Worm (Caenorhabditis elegans): Measurements from ENCODE around the gene cdc-48.2.

cdc-48.2 gene

DNA sequence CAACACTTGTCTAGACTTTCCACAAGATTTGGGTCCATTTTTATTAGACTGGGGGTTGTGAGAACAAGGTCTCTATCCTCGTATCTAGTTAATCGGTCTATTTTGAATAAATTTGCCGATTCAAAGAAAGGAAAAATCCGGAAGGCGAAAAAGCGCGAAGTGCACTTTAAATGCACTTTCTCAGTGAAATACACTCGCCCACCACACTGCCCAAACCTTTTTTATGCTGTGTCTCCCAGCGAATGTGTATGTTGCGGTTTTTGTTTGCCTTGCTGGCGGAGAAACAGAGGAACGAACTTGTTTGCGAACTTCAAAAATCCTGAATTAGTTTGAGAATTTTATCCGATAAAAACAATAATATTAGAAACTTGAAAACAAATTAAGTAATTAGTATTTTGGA lies 7.5 kb upstream of the cdc-48.2 start:
- TF ChIP-seq F13C5.2 (tag; optimal IDR thresholded peaks at IDR 0.05): no peak
- no peak for TF ChIP-seq hmg-4 (GFP tag; optimal IDR thresholded peaks at IDR 0.05)
- no peak for TF ChIP-seq ama-1 (optimal IDR thresholded peaks at IDR 0.05)
- TF ChIP-seq pes-1 (GFP tag; IDR thresholded peaks at IDR 0.05): no peak
- TF ChIP-seq hmbx-1 (tag; optimal IDR thresholded peaks at IDR 0.05): no peak
- TF ChIP-seq flt-1 (GFP tag; IDR thresholded peaks at IDR 0.05): no peak
- no peak for TF ChIP-seq sea-1 (GFP tag; conservative IDR thresholded peaks at IDR 0.05)
- no peak for TF ChIP-seq tra-4 (tag; optimal IDR thresholded peaks at IDR 0.05)
- TF ChIP-seq ceh-13 (GFP tag; optimal IDR thresholded peaks at IDR 0.05): no peak
- no peak for TF ChIP-seq ceh-36 (tag; optimal IDR thresholded peaks at IDR 0.05)
- TF ChIP-seq tbx-11 (GFP tag; IDR thresholded peaks at IDR 0.05): no peak
- no peak for TF ChIP-seq tbx-37 (GFP tag; conservative IDR thresholded peaks at IDR 0.05)
- no peak for TF ChIP-seq aly-1 (tag; optimal IDR thresholded peaks at IDR 0.05)
- no peak for TF ChIP-seq ets-7 (tag; optimal IDR thresholded peaks at IDR 0.05)

DNA sequence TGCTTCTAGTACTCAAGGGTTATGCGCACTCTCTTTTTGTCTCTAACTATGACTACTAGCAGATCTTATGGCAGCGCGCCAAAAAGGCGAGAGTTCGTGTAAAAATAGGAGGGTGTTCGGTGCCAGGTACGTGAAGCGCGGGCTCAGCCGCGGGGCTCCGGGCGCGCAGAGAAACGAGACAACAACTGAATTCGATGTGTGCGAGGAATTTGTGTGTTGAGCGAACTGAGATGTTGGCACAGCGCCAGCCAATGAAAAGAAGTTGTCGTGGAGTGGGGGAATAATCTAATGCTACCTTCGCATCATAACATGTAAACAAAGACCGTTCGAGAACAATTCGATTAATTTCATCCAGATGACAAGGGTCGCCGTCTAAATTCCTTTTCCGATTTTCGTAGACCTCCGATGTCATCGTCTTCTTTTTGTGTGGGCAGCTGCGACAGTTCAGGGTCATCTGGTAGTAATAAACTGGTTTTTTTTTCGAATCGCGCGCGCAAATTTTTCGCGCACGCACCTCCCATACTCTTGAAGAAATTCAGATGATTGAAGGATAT lies 6.8 kb upstream of the cdc-48.2 start:
- no peak for TF ChIP-seq F13C5.2 (tag; optimal IDR thresholded peaks at IDR 0.05)
- peak; percentile 3; the same call in 1 of the 2 replicates for TF ChIP-seq pes-1 (GFP tag; IDR thresholded peaks at IDR 0.05)

DNA sequence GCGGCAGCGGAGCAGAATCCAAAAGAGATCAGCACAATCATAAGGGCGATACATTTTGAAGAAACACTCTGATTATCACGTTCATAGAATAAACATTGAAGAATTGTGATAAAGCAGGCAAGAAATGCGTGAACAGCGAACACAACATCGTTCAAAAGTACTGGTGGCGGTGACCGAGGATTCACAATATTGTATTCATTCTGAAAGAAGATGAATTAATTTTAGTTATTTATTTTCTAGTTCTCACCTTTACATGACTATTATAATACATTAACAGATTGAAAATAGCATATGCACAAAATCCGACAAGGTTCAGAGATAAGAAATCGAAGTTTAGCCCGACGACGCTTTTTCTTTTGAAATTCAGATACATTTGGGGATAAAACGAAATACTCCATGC lies 2.3 kb upstream of the cdc-48.2 start:
- no peak for TF ChIP-seq flt-1 (GFP tag; IDR thresholded peaks at IDR 0.05)
- TF ChIP-seq ceh-36 (tag; optimal IDR thresholded peaks at IDR 0.05): no peak
- no peak for TF ChIP-seq tbx-11 (GFP tag; IDR thresholded peaks at IDR 0.05)
- no peak for TF ChIP-seq B0310.2 (tag; optimal IDR thresholded peaks at IDR 0.05)
- no peak for TF ChIP-seq aly-1 (tag; optimal IDR thresholded peaks at IDR 0.05)
- no peak for TF ChIP-seq scrt-1 (GFP tag; IDR thresholded peaks at IDR 0.05)
- no peak for TF ChIP-seq tbx-37 (GFP tag; conservative IDR thresholded peaks at IDR 0.05)

DNA sequence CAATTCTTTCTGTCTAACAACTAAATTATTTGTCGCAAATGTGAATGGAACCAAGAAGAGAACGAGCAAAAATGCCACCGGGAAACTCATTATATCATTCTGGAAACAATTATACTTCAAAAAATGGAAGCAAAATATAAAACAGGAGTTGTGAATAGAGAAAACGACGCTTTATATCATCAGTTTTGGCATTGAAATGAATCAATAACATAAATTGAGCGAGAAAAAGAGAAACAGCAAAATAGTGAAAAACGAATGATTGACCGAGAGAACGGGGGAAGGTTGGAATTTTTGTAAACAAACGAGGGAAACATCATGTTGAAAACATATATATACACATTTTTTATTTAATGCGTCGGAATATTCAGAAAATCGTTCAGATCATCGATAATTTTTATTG lies 1.5 kb upstream of the cdc-48.2 start, which contains the start of gene ctns-1:
Gene ctns-1, minus strand, starts transcription at position 101 of the 400 bp plus-strand sequence.
- no peak for TF ChIP-seq B0310.2 (tag; optimal IDR thresholded peaks at IDR 0.05)
- no peak for TF ChIP-seq ama-1 (optimal IDR thresholded peaks at IDR 0.05)
- no peak for TF ChIP-seq aly-1 (tag; optimal IDR thresholded peaks at IDR 0.05)
- no peak for TF ChIP-seq flt-1 (GFP tag; IDR thresholded peaks at IDR 0.05)
- TF ChIP-seq sea-1 (GFP tag; conservative IDR thresholded peaks at IDR 0.05): no peak
- no peak for TF ChIP-seq tbx-11 (GFP tag; IDR thresholded peaks at IDR 0.05)
- no peak for TF ChIP-seq hnd-1 (tag; optimal IDR thresholded peaks at IDR 0.05)
- no peak for TF ChIP-seq hmg-4 (GFP tag; optimal IDR thresholded peaks at IDR 0.05)
- TF ChIP-seq tbx-37 (GFP tag; conservative IDR thresholded peaks at IDR 0.05): no peak
- TF ChIP-seq F13C5.2 (tag; optimal IDR thresholded peaks at IDR 0.05): no peak
- no peak for TF ChIP-seq pes-1 (GFP tag; IDR thresholded peaks at IDR 0.05)
- no peak for TF ChIP-seq scrt-1 (GFP tag; IDR thresholded peaks at IDR 0.05)
- TF ChIP-seq ceh-13 (GFP tag; optimal IDR thresholded peaks at IDR 0.05): no peak
- TF ChIP-seq tra-4 (tag; optimal IDR thresholded peaks at IDR 0.05): no peak
- TF ChIP-seq ceh-36 (tag; optimal IDR thresholded peaks at IDR 0.05): no peak
- TF ChIP-seq ets-7 (tag; optimal IDR thresholded peaks at IDR 0.05): no peak
- TF ChIP-seq hmbx-1 (tag; optimal IDR thresholded peaks at IDR 0.05): no peak

DNA sequence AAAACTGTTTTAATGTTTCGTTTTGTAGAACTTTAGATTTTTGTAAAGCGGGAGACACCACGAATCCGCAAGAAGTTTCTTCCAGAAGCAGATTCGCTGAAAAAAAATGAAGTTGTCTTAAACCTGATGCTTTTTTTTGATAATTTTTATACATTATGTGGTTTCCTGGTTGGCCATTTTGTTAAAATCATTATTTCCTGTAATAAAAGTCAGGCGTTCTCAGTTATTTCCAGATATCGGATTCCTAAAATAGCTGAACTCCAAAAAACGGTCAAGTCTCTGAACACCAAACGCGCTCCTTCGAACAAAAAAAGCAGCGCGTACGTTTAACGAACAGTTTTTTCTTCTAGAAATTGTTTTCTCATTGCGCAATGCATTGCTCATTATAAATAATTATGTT lies 917 bp upstream of the cdc-48.2 start:
- TF ChIP-seq hmg-4 (GFP tag; optimal IDR thresholded peaks at IDR 0.05) (no peak), ceh-13 (GFP tag; optimal IDR thresholded peaks at IDR 0.05) (peak; percentile 20)

DNA sequence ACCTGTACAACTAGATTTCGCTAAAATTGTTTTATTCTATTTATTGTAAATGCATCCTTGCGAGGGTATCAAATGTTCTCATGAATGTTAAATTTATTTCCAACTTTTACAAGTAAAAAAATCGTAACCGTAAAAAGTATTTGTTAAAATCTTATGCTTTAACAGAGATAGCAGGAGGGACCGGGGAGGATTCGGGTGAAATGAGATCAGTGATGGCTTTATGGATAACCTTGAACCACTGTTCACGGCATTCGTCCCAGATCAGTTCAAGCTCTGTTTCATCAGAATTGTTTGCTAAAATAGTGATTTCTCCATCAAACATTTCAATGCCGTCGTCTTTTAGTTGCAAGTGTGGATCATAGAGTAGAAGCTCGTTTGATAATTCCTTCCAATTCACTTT lies 2.8 kb downstream of the cdc-48.2 start:
- TF ChIP-seq ets-7 (tag; optimal IDR thresholded peaks at IDR 0.05) (no peak), hnd-1 (tag; optimal IDR thresholded peaks at IDR 0.05) (no peak), F13C5.2 (tag; optimal IDR thresholded peaks at IDR 0.05) (no peak), sea-1 (GFP tag; conservative IDR thresholded peaks at IDR 0.05) (no peak), B0310.2 (tag; optimal IDR thresholded peaks at IDR 0.05) (no peak), tra-4 (tag; optimal IDR thresholded peaks at IDR 0.05) (no peak), ceh-13 (GFP tag; optimal IDR thresholded peaks at IDR 0.05) (no peak), tbx-37 (GFP tag; conservative IDR thresholded peaks at IDR 0.05) (no peak), scrt-1 (GFP tag; IDR thresholded peaks at IDR 0.05) (no peak)

DNA sequence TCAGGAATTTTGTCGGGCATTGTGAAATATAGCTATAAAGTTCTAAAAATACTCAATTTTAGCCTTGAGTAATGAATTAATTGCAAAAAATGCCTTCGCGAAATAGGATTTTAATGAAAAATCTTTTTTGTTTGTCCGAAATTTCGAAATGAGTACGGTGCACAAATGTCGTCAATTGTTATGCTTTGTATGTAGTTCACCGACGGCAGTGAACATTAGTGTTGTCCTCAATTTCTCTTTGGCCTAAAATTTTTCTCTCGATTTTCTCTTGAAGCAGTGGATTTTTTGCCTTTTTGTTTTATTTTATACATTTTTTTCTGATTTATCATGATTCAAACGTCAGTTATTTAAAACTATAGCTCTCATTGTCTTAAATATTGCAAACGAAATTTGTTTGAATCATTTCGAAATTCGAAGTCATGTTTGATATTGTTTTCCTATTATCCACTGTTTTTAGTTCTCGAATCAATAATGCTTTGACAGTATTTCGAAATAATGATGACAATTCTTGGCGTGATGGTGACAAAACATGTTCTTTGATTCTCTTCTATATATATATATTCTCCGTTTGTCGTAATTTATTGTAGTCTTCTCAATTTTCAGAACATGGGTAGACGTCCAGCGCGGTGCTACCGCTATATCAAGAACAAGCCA lies 5.1 kb downstream of the cdc-48.2 start, which contains the start of the genes ints-11 and rpl-10:
Gene ints-11, minus strand, starts transcription at position 201 of the 654 bp plus-strand sequence.
Gene rpl-10, plus strand, starts transcription at position 604 of the 654 bp plus-strand sequence.
- TF ChIP-seq hnd-1 (tag; optimal IDR thresholded peaks at IDR 0.05): no peak
- no peak for TF ChIP-seq ceh-13 (GFP tag; optimal IDR thresholded peaks at IDR 0.05)
- no peak for TF ChIP-seq F13C5.2 (tag; optimal IDR thresholded peaks at IDR 0.05)
- no peak for TF ChIP-seq ceh-36 (tag; optimal IDR thresholded peaks at IDR 0.05)
- no peak for TF ChIP-seq ets-7 (tag; optimal IDR thresholded peaks at IDR 0.05)
- TF ChIP-seq tbx-11 (GFP tag; IDR thresholded peaks at IDR 0.05): no peak
- TF ChIP-seq hmbx-1 (tag; optimal IDR thresholded peaks at IDR 0.05): no peak

DNA sequence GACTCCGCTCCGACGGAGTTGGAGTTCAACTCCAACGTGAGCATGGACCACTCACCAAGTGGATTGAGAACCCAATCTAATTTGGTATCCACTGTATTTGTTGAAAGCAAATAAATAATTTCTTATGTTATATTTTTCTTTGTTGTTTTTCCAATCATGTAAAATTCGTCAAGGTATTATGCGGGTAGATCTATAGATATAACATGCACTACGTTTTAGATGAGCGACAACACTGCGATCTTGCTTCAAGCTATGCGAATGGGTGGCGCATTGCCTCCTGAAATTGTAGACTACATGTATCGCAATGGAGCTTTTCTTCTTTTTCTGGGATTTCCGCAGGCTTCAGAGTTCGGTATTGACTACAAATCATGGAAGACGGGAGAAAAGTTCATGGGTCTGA lies 6.2 kb downstream of the cdc-48.2 start, which contains the start of gene F10B5.2:
Gene F10B5.2, plus strand, starts transcription at position 220 of the 400 bp plus-strand sequence.
- TF ChIP-seq pes-1 (GFP tag; IDR thresholded peaks at IDR 0.05) (no peak), tra-4 (tag; optimal IDR thresholded peaks at IDR 0.05) (no peak), ama-1 (optimal IDR thresholded peaks at IDR 0.05) (no peak), scrt-1 (GFP tag; IDR thresholded peaks at IDR 0.05) (no peak), sea-1 (GFP tag; conservative IDR thresholded peaks at IDR 0.05) (no peak), flt-1 (GFP tag; IDR thresholded peaks at IDR 0.05) (no peak), hmg-4 (GFP tag; optimal IDR thresholded peaks at IDR 0.05) (no peak), ets-7 (tag; optimal IDR thresholded peaks at IDR 0.05) (no peak)

All from whole organism, early embryonic.